Fruit fly (Drosophila melanogaster) whole organism, wandering third instar larva: ENCODE data around the gene st.

ENCODE experiments used
- Abd-B ChIP-seq: fragments of >200 bp; optimal IDR thresholded peaks from 2 replicates; lab custom pipeline; 2017; ENCODE audit warnings: missing biosample characterization, missing genetic modification characterization
- CG32264 ChIP-seq: fragments of 200-800 bp; sonication (Bioruptor generic); optimal IDR thresholded peaks from 2 replicates; lab custom pipeline; 2016; ENCODE audit warnings: missing biosample characterization, missing genetic modification characterization
- CG9705 ChIP-seq: fragments of 200-800 bp; sonication (Bioruptor generic); optimal IDR thresholded peaks from 2 replicates; lab custom pipeline; 2018; ENCODE audit warnings: missing biosample characterization, mild to moderate bottlenecking, missing genetic modification characterization
- CrebA ChIP-seq: fragments of 200-800 bp; sonication (Bioruptor generic); optimal IDR thresholded peaks from 2 replicates; lab custom pipeline; 2016; ENCODE audit warnings: missing biosample characterization, mild to moderate bottlenecking, missing genetic modification characterization, borderline replicate concordance
- Dfd ChIP-seq: fragments of >200 bp; optimal IDR thresholded peaks from 2 replicates; lab custom pipeline; 2017; ENCODE audit warnings: missing biosample characterization, missing genetic modification characterization
- Dif ChIP-seq: fragments of 200-275, 200-300 bp; sonication (Bioruptor generic); optimal IDR thresholded peaks from 2 replicates; lab custom pipeline; 2018; ENCODE audit warnings: missing biosample characterization, missing genetic modification characterization; ENCODE audit not compliant: partially characterized antibody
- GATAd ChIP-seq: sonication (Bioruptor generic); optimal IDR thresholded peaks from 2 replicates; lab custom pipeline; 2016; ENCODE audit warnings: missing biosample characterization, missing genetic modification characterization
- HLH106 ChIP-seq: fragments of 200-800 bp; optimal IDR thresholded peaks from 3 replicates; lab custom pipeline; 2019; ENCODE audit warnings: missing biosample characterization, mild to moderate bottlenecking, missing genetic modification characterization, moderate library complexity
- Hnf4 ChIP-seq: fragments of 200-800 bp; sonication (Bioruptor generic); optimal IDR thresholded peaks from 2 replicates; lab custom pipeline; 2016; ENCODE audit warnings: missing biosample characterization, mild to moderate bottlenecking, missing genetic modification characterization
- Hr78 ChIP-seq: fragments of >200 bp; optimal IDR thresholded peaks from 2 replicates; lab custom pipeline; 2017; ENCODE audit warnings: missing biosample characterization, missing genetic modification characterization
- Hr83 ChIP-seq: fragments of 200-300 bp; sonication (Bioruptor generic); optimal IDR thresholded peaks from 2 replicates; lab custom pipeline; 2016; ENCODE audit warnings: missing biosample characterization, mild to moderate bottlenecking, missing genetic modification characterization, moderate library complexity; ENCODE audit not compliant: poor library complexity, severe bottlenecking
- Jra ChIP-seq: sonication (Bioruptor generic); optimal IDR thresholded peaks from 2 replicates; lab custom pipeline; 2016; ENCODE audit warnings: missing biosample characterization, missing genetic modification characterization
- Mio ChIP-seq: sonication (Bioruptor generic); optimal IDR thresholded peaks from 2 replicates; lab custom pipeline; 2016; ENCODE audit warnings: missing biosample characterization, missing genetic modification characterization
- Myc ChIP-seq: fragments of >200 bp; optimal IDR thresholded peaks from 2 replicates; lab custom pipeline; 2017
- N ChIP-seq: fragments of >200 bp; optimal IDR thresholded peaks from 2 replicates; lab custom pipeline; 2018; ENCODE audit warnings: missing biosample characterization, missing external identifiers, missing genetic modification characterization
- OdsH ChIP-seq: fragments of 200-800 bp; sonication (Bioruptor generic); optimal IDR thresholded peaks from 2 replicates; lab custom pipeline; 2016; ENCODE audit warnings: missing biosample characterization, mild to moderate bottlenecking, missing genetic modification characterization
- Rel ChIP-seq, 2 experiments: fragments of 200-800 bp; sonication (Bioruptor generic) in 1 of 2; optimal IDR thresholded peaks; 2 replicates in 1 of 2; 3 replicates in 1 of 2; lab custom pipeline; 2016 to 2019; ENCODE audit warnings: mild to moderate bottlenecking in 2 of 2, missing biosample characterization in 2 of 2, missing genetic modification characterization in 2 of 2, moderate library complexity in 1 of 2
- Sp1 ChIP-seq: fragments of 200-800 bp; sonication (Bioruptor generic); optimal IDR thresholded peaks from 3 replicates; lab custom pipeline; 2019; ENCODE audit warnings: missing biosample characterization, mild to moderate bottlenecking, missing genetic modification characterization, moderate library complexity
- Vsx2 ChIP-seq: fragments of 200-300, 225-300 bp; sonication (Bioruptor generic); optimal IDR thresholded peaks from 2 replicates; lab custom pipeline; 2018; ENCODE audit warnings: missing biosample characterization, missing genetic modification characterization; ENCODE audit not compliant: partially characterized antibody
- br ChIP-seq: fragments of 200-800 bp; sonication (Bioruptor generic); optimal IDR thresholded peaks from 2 replicates; lab custom pipeline; 2016; ENCODE audit warnings: missing biosample characterization, missing genetic modification characterization
- brk ChIP-seq: fragments of 200-800 bp; sonication (Bioruptor generic); optimal IDR thresholded peaks from 2 replicates; lab custom pipeline; 2016; ENCODE audit warnings: missing biosample characterization, mild to moderate bottlenecking, missing genetic modification characterization
- dl ChIP-seq, 2 experiments: fragments of 175-275, 200-275 bp in 1 of 2; fragments of 200-275 bp in 1 of 2; sonication (Bioruptor generic); optimal IDR thresholded peaks; lab custom pipeline; 2018; ENCODE audit warnings: mild to moderate bottlenecking in 2 of 2, missing biosample characterization in 2 of 2, missing genetic modification characterization in 2 of 2, moderate library complexity in 2 of 2; ENCODE audit not compliant: partially characterized antibody in 2 of 2, insufficient read depth in 1 of 2
- dmrt93B ChIP-seq: fragments of 200-800 bp; sonication (Bioruptor generic); optimal IDR thresholded peaks from 2 replicates; lab custom pipeline; 2018; ENCODE audit warnings: missing biosample characterization, mild to moderate bottlenecking, missing genetic modification characterization
- dsf ChIP-seq: sonication (Bioruptor generic); optimal IDR thresholded peaks from 2 replicates; lab custom pipeline; 2016; ENCODE audit warnings: missing biosample characterization, missing genetic modification characterization, borderline replicate concordance
- ey ChIP-seq: fragments of 200-800 bp; sonication (Bioruptor generic); optimal IDR thresholded peaks from 2 replicates; lab custom pipeline; 2016; ENCODE audit warnings: missing biosample characterization, missing genetic modification characterization
- foxo ChIP-seq, 2 experiments: fragments of 200-800 bp; sonication (Bioruptor generic); optimal IDR thresholded peaks; 2 replicates in 1 of 2; 3 replicates in 1 of 2; lab custom pipeline; 2016 to 2017; ENCODE audit warnings: missing biosample characterization in 2 of 2, missing genetic modification characterization in 2 of 2
- fru ChIP-seq: fragments of 200-800 bp; sonication (Bioruptor generic); optimal IDR thresholded peaks from 3 replicates; lab custom pipeline; 2016; ENCODE audit warnings: missing biosample characterization, mild to moderate bottlenecking, missing genetic modification characterization
- h ChIP-seq: fragments of 200-800 bp; sonication (Bioruptor generic); optimal IDR thresholded peaks from 3 replicates; lab custom pipeline; 2016; ENCODE audit warnings: missing biosample characterization, mild to moderate bottlenecking, missing genetic modification characterization
- jim ChIP-seq: fragments of 175-275, 200-325 bp; sonication (Bioruptor generic); optimal IDR thresholded peaks from 2 replicates; lab custom pipeline; 2016; ENCODE audit warnings: missing biosample characterization, mild to moderate bottlenecking, missing genetic modification characterization
- lola ChIP-seq: fragments of >200 bp; optimal IDR thresholded peaks from 2 replicates; lab custom pipeline; 2017; ENCODE audit warnings: missing biosample characterization, missing genetic modification characterization
- pan ChIP-seq: fragments of >200 bp; optimal IDR thresholded peaks from 2 replicates; lab custom pipeline; 2017
- psq ChIP-seq: fragments of 200-800 bp; sonication (Bioruptor generic); optimal IDR thresholded peaks from 3 replicates; lab custom pipeline; 2017; ENCODE audit warnings: missing biosample characterization, mild to moderate bottlenecking, missing genetic modification characterization, moderate library complexity
- rgr ChIP-seq: fragments of 200-800 bp; sonication (Bioruptor generic); optimal IDR thresholded peaks from 3 replicates; lab custom pipeline; 2016; ENCODE audit warnings: missing biosample characterization, mild to moderate bottlenecking, missing genetic modification characterization
- sage ChIP-seq: fragments of 200-800 bp; sonication (Bioruptor generic); optimal IDR thresholded peaks from 2 replicates; lab custom pipeline; 2016; ENCODE audit warnings: missing biosample characterization, mild to moderate bottlenecking, missing genetic modification characterization
- sv ChIP-seq: fragments of 200-800 bp; sonication (Bioruptor generic); optimal IDR thresholded peaks from 3 replicates; lab custom pipeline; 2016; ENCODE audit warnings: missing biosample characterization, missing genetic modification characterization
- tai ChIP-seq: sonication (Bioruptor generic); optimal IDR thresholded peaks from 2 replicates; lab custom pipeline; 2016; ENCODE audit warnings: missing biosample characterization, missing genetic modification characterization
- usp ChIP-seq: fragments of >200 bp; optimal IDR thresholded peaks from 2 replicates; lab custom pipeline; 2017; ENCODE audit warnings: missing biosample characterization, missing genetic modification characterization
- woc ChIP-seq: sonication (Bioruptor generic); optimal IDR thresholded peaks from 2 replicates; lab custom pipeline; 2016; ENCODE audit warnings: missing biosample characterization, mild to moderate bottlenecking, missing genetic modification characterization

Gene st

dm6 chr3L:16483524-16484370 is 13.7 kb upstream of the st start, which contains the start of gene aos:
Gene aos (minus strand): TSS chr3L:16483650.
- no peak for TF ChIP-seq lola
- TF ChIP-seq rgr (GFP tag; lab: Kevin White, UChicago) = peak; percentile 85
- TF ChIP-seq sage (GFP tag; lab: Kevin White, UChicago) = peak; percentile 24
- TF ChIP-seq jim (GFP tag; lab: Kevin White, UChicago) = peak; percentile 57
- no peak for TF ChIP-seq Dif (GFP tag; lab: Kevin White, UChicago)
- no peak for TF ChIP-seq usp
- TF ChIP-seq brk (GFP tag; lab: Kevin White, UChicago) = peak; percentile 49
- TF ChIP-seq fru (GFP tag; lab: Kevin White, UChicago) = peak; percentile 52
- peak; percentile 47 for TF ChIP-seq Hnf4 (GFP tag; lab: Kevin White, UChicago)
- peak; percentile 96 for TF ChIP-seq Sp1 (GFP tag; lab: Kevin White, UChicago)
- TF ChIP-seq Abd-B (GFP tag; lab: Kevin White, UChicago) = no peak
- peak; percentile 70 for TF ChIP-seq br (GFP tag; lab: Kevin White, UChicago)
- TF ChIP-seq Hr83 (GFP tag; lab: Kevin White, UChicago) = peak; percentile 35
- TF ChIP-seq CG9705 (GFP tag; lab: Kevin White, UChicago) = peak; percentile 62
- peak in 1 of 2 experiments; percentile 93 for TF ChIP-seq foxo (GFP tag; optimal IDR thresholded peaks at IDR 0.05; lab: Kevin White, UChicago)
- peak; percentile 94 for TF ChIP-seq HLH106 (tag; lab: Kevin White, UChicago)
- peak; percentile 86 for TF ChIP-seq dmrt93B (GFP tag; lab: Kevin White, UChicago)
- TF ChIP-seq Myc (lab: Kevin White, UChicago) = no peak
- peak in 1 of 2 experiments; percentile 26 for TF ChIP-seq dl (GFP tag; optimal IDR thresholded peaks at IDR 0.05; lab: Kevin White, UChicago; ENCODE audit: insufficient read depth in 1 of 2, partially characterized antibody in 2 of 2)
- TF ChIP-seq dsf = peak; percentile 35
- peak; percentile 91 for TF ChIP-seq OdsH (GFP tag; lab: Kevin White, UChicago)
- no peak for TF ChIP-seq GATAd (GFP tag; lab: Kevin White, UChicago)
- peak; percentile 71 for TF ChIP-seq ey (GFP tag; lab: Kevin White, UChicago)
- no peak for TF ChIP-seq Mio
- TF ChIP-seq pan (lab: Kevin White, UChicago) = no peak
- TF ChIP-seq sv (GFP tag; lab: Kevin White, UChicago) = peak; percentile 65
- TF ChIP-seq tai (GFP tag; lab: Kevin White, UChicago) = no peak
- peak; percentile 31 for TF ChIP-seq Jra (GFP tag; lab: Kevin White, UChicago)
- no peak for TF ChIP-seq Hr78 (GFP tag; lab: Kevin White, UChicago)
- peak; percentile 74 for TF ChIP-seq h
- TF ChIP-seq CG32264 (GFP tag; lab: Kevin White, UChicago) = peak; percentile 4
- TF ChIP-seq CrebA (GFP tag; lab: Kevin White, UChicago) = no peak
- TF ChIP-seq N = no peak
- TF ChIP-seq Rel (GFP tag; optimal IDR thresholded peaks at IDR 0.05; lab: Kevin White, UChicago) = peak; percentile 73
- TF ChIP-seq Rel (tag; optimal IDR thresholded peaks at IDR 0.05; lab: Kevin White, UChicago) = peak; percentile 48
- peak; percentile 54 for TF ChIP-seq Dfd (GFP tag; lab: Kevin White, UChicago)
- peak; percentile 90 for TF ChIP-seq psq (GFP tag; lab: Kevin White, UChicago)
- TF ChIP-seq Vsx2 (GFP tag; lab: Kevin White, UChicago) = no peak
- TF ChIP-seq woc = no peak
